Fruit fly (Drosophila melanogaster): ENCODE measurements around the gene CG32228.

The CG32228 gene

DNA sequence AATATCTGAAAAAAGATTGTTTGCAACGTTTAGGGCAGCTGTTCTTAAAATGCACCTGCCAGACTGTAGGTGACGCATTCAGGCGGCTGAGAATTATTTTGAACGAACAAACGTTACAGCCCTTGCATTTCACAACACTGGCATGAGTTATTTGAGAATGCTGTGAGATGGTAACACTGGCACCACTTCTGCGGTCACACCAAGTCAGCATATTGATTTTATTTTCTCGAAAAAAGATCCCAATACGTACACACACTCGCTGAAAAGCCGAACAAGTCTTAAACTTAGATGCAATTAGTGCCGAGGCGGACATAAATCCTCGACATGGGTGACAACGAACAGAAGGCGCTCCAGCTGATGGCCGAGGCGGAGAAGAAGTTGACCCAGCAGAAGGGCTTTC lies 47.9 kb downstream of the CG32228 start, which contains the start of gene alphaSnap (continued):
- TF ChIP-seq YL-1 (GFP tag; optimal IDR thresholded peaks at IDR 0.05) = peak; percentile 90
- peak; percentile 83 for TF ChIP-seq MBD-R2 (GFP tag; IDR thresholded peaks at IDR 0.05)
- no peak for TF ChIP-seq CG14441 (GFP tag; IDR thresholded peaks at IDR 0.05)
- peak; percentile 33 for TF ChIP-seq CG15601 (tag; optimal IDR thresholded peaks at IDR 0.05)
- TF ChIP-seq Lhr (GFP tag; optimal IDR thresholded peaks at IDR 0.05) = peak; percentile 80
- TF ChIP-seq dpn (GFP tag; optimal IDR thresholded peaks at IDR 0.05) = peak; percentile 39 to 49
- TF ChIP-seq NfI (GFP tag; optimal IDR thresholded peaks at IDR 0.05) = peak; percentile 38
- no peak for TF ChIP-seq zf30C (GFP tag; optimal IDR thresholded peaks at IDR 0.05)
- TF ChIP-seq E2f2 (GFP tag; IDR thresholded peaks at IDR 0.05) = peak; percentile 83
- peak; percentile 33 for TF ChIP-seq PHDP (tag; optimal IDR thresholded peaks at IDR 0.05)
- TF ChIP-seq CG4617 (GFP tag; optimal IDR thresholded peaks at IDR 0.05; ENCODE audit: borderline replicate concordance) = peak; percentile 94
- peak; percentile 8 for TF ChIP-seq dmrt11E (tag; optimal IDR thresholded peaks at IDR 0.05)
- peak; percentile 14 for TF ChIP-seq CG1647 (GFP tag; optimal IDR thresholded peaks at IDR 0.05)
- TF ChIP-seq Ssrp (tag; optimal IDR thresholded peaks at IDR 0.05) = no peak
- TF ChIP-seq Trl (optimal IDR thresholded peaks at IDR 0.05) = no peak
- peak; percentile 36 for TF ChIP-seq Trl (GFP tag; optimal IDR thresholded peaks at IDR 0.05)
- no peak for TF ChIP-seq CG8388 (GFP tag; optimal IDR thresholded peaks at IDR 0.05)
- TF ChIP-seq twi (tag; optimal IDR thresholded peaks at IDR 0.05) = peak; percentile 19
- peak in 1 of 2 experiments; percentile 55 for TF ChIP-seq Pdp1 (GFP tag; optimal IDR thresholded peaks at IDR 0.05)
- no peak for TF ChIP-seq CG7928 (GFP tag; optimal IDR thresholded peaks at IDR 0.05)
- TF ChIP-seq gro (GFP tag; optimal IDR thresholded peaks at IDR 0.05) = peak; percentile 31
- peak; percentile 91 for TF ChIP-seq CG14710 (tag; optimal IDR thresholded peaks at IDR 0.05)
- TF ChIP-seq CG11560 (tag; IDR thresholded peaks at IDR 0.05) = no peak
- peak; percentile 61 for TF ChIP-seq phol (tag; optimal IDR thresholded peaks at IDR 0.05)
- peak; percentile 36; the same call in 1 of the 3 replicates for TF ChIP-seq CG16813 (GFP tag; IDR thresholded peaks at IDR 0.05; ENCODE audit: partially characterized antibody)
- TF ChIP-seq CG8290 (GFP tag; optimal IDR thresholded peaks at IDR 0.05) = no peak
- TF ChIP-seq CG8290 (tag; optimal IDR thresholded peaks at IDR 0.05) = peak in 1 of 2 experiments; percentile 73

dm6 chr3L:20316956-20317589 lies 51.5 kb downstream of the CG32228 start, which contains the start of gene Spn77Ba:
TSS of gene Spn77Ba (plus strand) at chr3L:20317190.
- TF ChIP-seq sisA (GFP tag; IDR thresholded peaks at IDR 0.05) = no peak
- no peak for TF ChIP-seq Max (GFP tag; optimal IDR thresholded peaks at IDR 0.05)
- TF ChIP-seq Vsx1 (GFP tag; optimal IDR thresholded peaks at IDR 0.05) = no peak
- TF ChIP-seq Trl (optimal IDR thresholded peaks at IDR 0.05) = peak in 1 of 2 experiments; percentile 33
- TF ChIP-seq Trl (GFP tag; optimal IDR thresholded peaks at IDR 0.05) = no peak
- TF ChIP-seq CG4328 (GFP tag; optimal IDR thresholded peaks at IDR 0.05) = no peak
- peak; percentile 6 for TF ChIP-seq CG10543 (GFP tag; optimal IDR thresholded peaks at IDR 0.05)
- no peak for TF ChIP-seq CG14441 (GFP tag; IDR thresholded peaks at IDR 0.05)
- TF ChIP-seq CG8290 (GFP tag; optimal IDR thresholded peaks at IDR 0.05) = no peak
- peak in 1 of 2 experiments; percentile 29 for TF ChIP-seq CG8290 (tag; optimal IDR thresholded peaks at IDR 0.05)
- TF ChIP-seq rib (GFP tag; IDR thresholded peaks at IDR 0.05) = 0 out of 2 replicates have a peak, but pooled peaks have one; percentile 32
- TF ChIP-seq Rfx (GFP tag; IDR thresholded peaks at IDR 0.05) = peak; percentile 36; the same call in 1 of the 2 replicates
- TF ChIP-seq CG7372 (GFP tag; IDR thresholded peaks at IDR 0.05) = no peak
- no peak for TF ChIP-seq Hr3 (GFP tag; optimal IDR thresholded peaks at IDR 0.05)
- TF ChIP-seq CG12071 (GFP tag; optimal IDR thresholded peaks at IDR 0.05) = no peak
- TF ChIP-seq HLH4C (GFP tag; IDR thresholded peaks at IDR 0.05; ENCODE audit: partially characterized antibody) = 0 out of 3 replicates have a peak, but pooled peaks have one; percentile 31
- TF ChIP-seq CG10959 (GFP tag; IDR thresholded peaks at IDR 0.05) = no peak
- TF ChIP-seq CG10147 (GFP tag; optimal IDR thresholded peaks at IDR 0.05) = no peak
- TF ChIP-seq chinmo (GFP tag; IDR thresholded peaks at IDR 0.05; ENCODE audit: partially characterized antibody) = 0 out of 4 replicates have a peak, but pooled peaks have one; percentile 50
- peak; percentile 33; the same call in 1 of the 3 replicates for TF ChIP-seq CG6175 (GFP tag; IDR thresholded peaks at IDR 0.05)
- no peak for TF ChIP-seq Doc3 (GFP tag; IDR thresholded peaks at IDR 0.05; ENCODE audit: partially characterized antibody)
- no peak for TF ChIP-seq CG12942 (GFP tag; optimal IDR thresholded peaks at IDR 0.05)
- no peak for TF ChIP-seq Ets65A (GFP tag)
- TF ChIP-seq gsb (GFP tag; IDR thresholded peaks at IDR 0.05) = 0 out of 2 replicates have a peak, but pooled peaks have one; percentile 18
- 0 out of 2 replicates have a peak, but pooled peaks have one; percentile 38 for TF ChIP-seq sob (GFP tag; IDR thresholded peaks at IDR 0.05)
- peak; percentile 84 for TF ChIP-seq nom (GFP tag; optimal IDR thresholded peaks at IDR 0.05)
- TF ChIP-seq CG2199 (GFP tag; IDR thresholded peaks at IDR 0.05) = no peak
